Worm (Caenorhabditis elegans) whole organism, L2 larva: Measurements from ENCODE around the gene W09G12.6.

Experiments
- aly-2 ChIP-seq: fragments of 150-350 bp; optimal IDR thresholded peaks from 2 replicates; lab custom pipeline; 2014; ENCODE audit warnings: missing biosample characterization, missing genetic modification characterization
- ceh-82 ChIP-seq: fragments of 150-350 bp; optimal IDR thresholded peaks from 2 replicates; lab custom pipeline; 2014; ENCODE audit warnings: missing biosample characterization, missing genetic modification characterization
- lin-39 ChIP-seq: fragments of 150-350 bp; optimal IDR thresholded peaks from 2 replicates; lab custom pipeline; 2014; ENCODE audit warnings: missing biosample characterization, missing genetic modification reagents, missing genetic modification characterization
- lsy-2 ChIP-seq, 2 experiments: fragments of 150-350 bp in 1 of 2; sonication (generic microtip) in 1 of 2; optimal IDR thresholded peaks; 2 replicates each; lab custom pipeline; 2014 to 2017; ENCODE audit warnings: missing biosample characterization in 2 of 2, missing genetic modification characterization in 2 of 2
- mdl-1 ChIP-seq, 2 experiments: fragments of 150-350 bp in 1 of 2; sonication (generic microtip) in 1 of 2; optimal IDR thresholded peaks; 2 replicates each; lab custom pipeline; 2017; ENCODE audit warnings: missing biosample characterization in 2 of 2, missing genetic modification characterization in 2 of 2
- sma-9 ChIP-seq, 2 experiments: fragments of 150-350 bp in 1 of 2; sonication (generic microtip) in 1 of 2; optimal IDR thresholded peaks; 2 replicates each; lab custom pipeline; 2014 to 2016; ENCODE audit warnings: missing genetic modification characterization in 2 of 2, mild to moderate bottlenecking in 1 of 2, missing biosample characterization in 1 of 2, missing compliant biosample characterization in 1 of 2, missing genetic modification reagents in 1 of 2, moderate library complexity in 1 of 2
- snpc-4 ChIP-seq: fragments of 150-350 bp; optimal IDR thresholded peaks from 2 replicates; lab custom pipeline; 2014; ENCODE audit warnings: missing biosample characterization, missing genetic modification characterization
- unc-39 ChIP-seq: fragments of 150-350 bp; optimal IDR thresholded peaks from 2 replicates; lab custom pipeline; 2014; ENCODE audit warnings: missing biosample characterization, missing genetic modification characterization
- unc-55 ChIP-seq: fragments of 150-350 bp; sonication (generic microtip); optimal IDR thresholded peaks from 3 replicates; lab custom pipeline; 2014; ENCODE audit warnings: missing biosample characterization, missing genetic modification reagents, missing genetic modification characterization
- zag-1 ChIP-seq: fragments of 150-350 bp; optimal IDR thresholded peaks from 2 replicates; lab custom pipeline; 2014; ENCODE audit warnings: missing biosample characterization, missing genetic modification characterization

- TF ChIP-seq snpc-4 (tag; lab: Kevin White, UChicago) (no peak), lin-39 (tag; lab: Kevin White, UChicago) (no peak), sma-9 (GFP tag; optimal IDR thresholded peaks at IDR 0.05; lab: Kevin White, UChicago) (no peak), sma-9 (tag; optimal IDR thresholded peaks at IDR 0.05; lab: Kevin White, UChicago) (no peak), ceh-82 (tag; lab: Kevin White, UChicago) (no peak), aly-2 (no peak), mdl-1 (tag; optimal IDR thresholded peaks at IDR 0.05; lab: Kevin White, UChicago) (no peak), lsy-2 (tag; optimal IDR thresholded peaks at IDR 0.05; lab: Kevin White, UChicago) (no peak), zag-1 (tag; lab: Kevin White, UChicago) (no peak), unc-55 (GFP tag; lab: Kevin White, UChicago) (no peak), unc-39 (no peak)
Observed at ce11 chrIV:1255632-1256031, 23.9 kb downstream of the W09G12.6 start, which contains the start of gene clec-167.
